Worm (Caenorhabditis elegans) whole organism, L4 larva: ENCODE results near the gene srh-268.

Experiments used
- arid-1 ChIP-seq: fragments of 200-800 bp; sonication (Bioruptor generic); conservative IDR thresholded peaks from 2 replicates; pipeline ENCODE4 v1.3.6; 2022; ENCODE audit warnings: missing genetic modification reagents, missing genetic modification characterization, missing compliant biosample characterization
- hlh-11 ChIP-seq: fragments of 200-800 bp; sonication (Bioruptor generic); optimal IDR thresholded peaks from 2 replicates; lab custom pipeline; 2018; ENCODE audit warnings: mild to moderate bottlenecking, missing genetic modification characterization, missing compliant biosample characterization
- nhr-6 ChIP-seq: fragments of 150-350 bp; optimal IDR thresholded peaks from 2 replicates; lab custom pipeline; 2014; ENCODE audit warnings: missing biosample characterization, missing genetic modification characterization

DNA sequence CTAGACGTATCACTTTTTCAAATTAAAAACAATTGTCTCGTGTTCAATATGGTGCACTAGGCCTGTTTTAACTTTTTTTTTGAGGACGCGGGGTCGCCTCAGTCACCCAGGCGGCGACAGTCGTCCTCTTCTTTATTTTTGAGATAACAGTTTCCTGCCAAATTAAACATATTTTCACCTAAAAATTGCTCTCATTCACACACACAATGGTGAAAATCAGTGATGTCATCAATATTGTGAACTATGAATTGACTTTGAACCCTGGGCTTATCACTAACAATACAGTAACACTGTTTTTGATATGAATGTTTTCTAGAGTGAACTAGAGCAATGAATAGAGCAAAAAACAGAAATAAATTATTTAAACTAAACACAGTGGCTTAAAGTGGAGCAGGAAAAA lies 17.8 kb upstream of the srh-268 start:
- no peak for TF ChIP-seq arid-1 (GFP tag; lab: Robert Waterston, UW)
- no peak for TF ChIP-seq nhr-6
- no peak for TF ChIP-seq hlh-11 (tag; lab: Kevin White, UChicago)
